Fruit fly (Drosophila melanogaster) whole organism, embryonic: Measurements from ENCODE around the gene CG33687.
A peak's percentile ranks its signal among the peaks of the same experiment; 100 is the strongest.

Experiments used
- Adf1 ChIP-seq: fragments of 200-800 bp; sonication (Bioruptor generic); IDR thresholded peaks from 2 replicates; pipeline ENCODE4 v1.3.6; 2022; ENCODE audit warnings: missing biosample characterization, missing genetic modification characterization
- Atf6 ChIP-seq: fragments of 200-800 bp; sonication (Bioruptor generic); IDR thresholded peaks from 2 replicates; pipeline ENCODE4 v1.3.6; 2022; ENCODE audit warnings: missing biosample characterization, missing genetic modification characterization
- BEAF-32 ChIP-seq: fragments of 200-800 bp; sonication (Bioruptor generic); optimal IDR thresholded peaks from 3 replicates; lab custom pipeline; 2017; ENCODE audit warnings: missing biosample characterization, missing genetic modification characterization, mild to moderate bottlenecking, moderate library complexity, missing genetic modification reagents
- CG10209 ChIP-seq: fragments of 200-800 bp; sonication (Bioruptor generic); optimal IDR thresholded peaks from 3 replicates; lab custom pipeline; 2017; ENCODE audit warnings: missing biosample characterization, mild to moderate bottlenecking, missing genetic modification characterization, missing genetic modification reagents
- CG12104 ChIP-seq: fragments of 200-800 bp; sonication (Bioruptor generic); optimal IDR thresholded peaks from 3 replicates; lab custom pipeline; 2016; ENCODE audit warnings: missing biosample characterization, missing genetic modification characterization
- CG12219 ChIP-seq: fragments of 200-800 bp; sonication (Bioruptor generic); optimal IDR thresholded peaks from 3 replicates; lab custom pipeline; 2018; ENCODE audit warnings: missing biosample characterization, mild to moderate bottlenecking, missing genetic modification characterization
- CG12942 ChIP-seq: fragments of 200-800 bp; sonication (Bioruptor generic); optimal IDR thresholded peaks from 3 replicates; lab custom pipeline; 2016; ENCODE audit warnings: missing biosample characterization, missing genetic modification characterization
- CG14710 ChIP-seq: fragments of 200-800 bp; sonication (Bioruptor generic); optimal IDR thresholded peaks from 3 replicates; lab custom pipeline; 2019; ENCODE audit warnings: missing biosample characterization, mild to moderate bottlenecking, missing genetic modification characterization, moderate library complexity
- CG1832 ChIP-seq: fragments of 200-800 bp; sonication (Bioruptor generic); optimal IDR thresholded peaks from 2 replicates; lab custom pipeline; 2017; ENCODE audit warnings: missing biosample characterization, mild to moderate bottlenecking, missing genetic modification characterization, inconsistent platforms
- CG31441 ChIP-seq: fragments of 200-800 bp; sonication (Bioruptor generic); IDR thresholded peaks from 2 replicates; pipeline ENCODE4 v1.3.6; 2022; ENCODE audit warnings: missing biosample characterization, missing genetic modification characterization
- CG3281 ChIP-seq: fragments of 200-800 bp; sonication (Bioruptor generic); optimal IDR thresholded peaks from 3 replicates; lab custom pipeline; 2017; ENCODE audit warnings: missing biosample characterization, mild to moderate bottlenecking, missing genetic modification characterization
- CG34422 ChIP-seq: fragments of 200-800 bp; sonication (Bioruptor generic); IDR thresholded peaks from 3 replicates; pipeline ENCODE4 v1.3.6; 2022; ENCODE audit warnings: missing biosample characterization, missing genetic modification characterization
- CG3847 ChIP-seq: fragments of 200-800 bp; sonication (Bioruptor generic); IDR thresholded peaks from 2 replicates; pipeline ENCODE4 v1.3.6; 2022; ENCODE audit warnings: missing biosample characterization, missing genetic modification characterization
- CG4328 ChIP-seq: fragments of 200-800 bp; sonication (Bioruptor generic); optimal IDR thresholded peaks from 3 replicates; lab custom pipeline; 2017; ENCODE audit warnings: missing biosample characterization, missing genetic modification reagents, missing genetic modification characterization
- CG4854 ChIP-seq: fragments of 200-800 bp; sonication (Bioruptor generic); optimal IDR thresholded peaks from 2 replicates; lab custom pipeline; 2016; ENCODE audit warnings: missing biosample characterization, missing genetic modification characterization, inconsistent platforms
- CG7556 ChIP-seq: fragments of 200-800 bp; sonication (Bioruptor generic); optimal IDR thresholded peaks from 2 replicates; lab custom pipeline; 2017; ENCODE audit warnings: missing biosample characterization, mild to moderate bottlenecking, missing genetic modification characterization
- CG7963 ChIP-seq: fragments of 200-800 bp; sonication (Bioruptor generic); IDR thresholded peaks from 3 replicates; pipeline ENCODE4 v1.3.6; 2022; ENCODE audit warnings: missing biosample characterization, missing genetic modification characterization; ENCODE audit not compliant: partially characterized antibody
- CG8281 ChIP-seq: fragments of 200-800 bp; sonication (Bioruptor generic); optimal IDR thresholded peaks from 2 replicates; lab custom pipeline; 2018; ENCODE audit warnings: missing biosample characterization, mild to moderate bottlenecking, missing genetic modification characterization, moderate library complexity
- CG9609 ChIP-seq: fragments of 200-800 bp; sonication (Bioruptor generic); optimal IDR thresholded peaks from 3 replicates; lab custom pipeline; 2016; ENCODE audit warnings: missing biosample characterization, missing genetic modification characterization
- CG9817 ChIP-seq: fragments of 200-800 bp; sonication (Bioruptor generic); optimal IDR thresholded peaks from 2 replicates; lab custom pipeline; 2018; ENCODE audit warnings: missing biosample characterization, mild to moderate bottlenecking, missing genetic modification characterization, moderate library complexity
- CTCF ChIP-seq: fragments of 200-800 bp; sonication (Bioruptor generic); optimal IDR thresholded peaks from 2 replicates; lab custom pipeline; 2017; ENCODE audit warnings: missing biosample characterization, mild to moderate bottlenecking, missing genetic modification characterization, moderate library complexity
- Camta ChIP-seq: fragments of 200-800 bp; sonication (Bioruptor generic); optimal IDR thresholded peaks from 2 replicates; lab custom pipeline; 2016; ENCODE audit warnings: missing biosample characterization, missing genetic modification characterization
- Dip3 ChIP-seq: fragments of 200-800 bp; sonication (Bioruptor generic); optimal IDR thresholded peaks from 3 replicates; lab custom pipeline; 2016; ENCODE audit warnings: missing biosample characterization, missing genetic modification characterization
- E2f1 ChIP-seq: fragments of 200-800 bp; sonication (Bioruptor generic); IDR thresholded peaks from 2 replicates; pipeline ENCODE4 v1.3.6; 2022; ENCODE audit warnings: missing biosample characterization, missing genetic modification characterization
- E2f2 ChIP-seq: fragments of 200-800 bp; sonication (Bioruptor generic); IDR thresholded peaks from 2 replicates; pipeline ENCODE4 v1.3.6; 2022; ENCODE audit warnings: missing biosample characterization, missing genetic modification characterization
- Ets97D ChIP-seq: fragments of 200-800 bp; sonication (Bioruptor generic); optimal IDR thresholded peaks from 3 replicates; lab custom pipeline; 2016; ENCODE audit warnings: missing biosample characterization, missing genetic modification characterization
- Fer2 ChIP-seq: fragments of 200-800 bp; sonication (Bioruptor generic); optimal IDR thresholded peaks from 2 replicates; lab custom pipeline; 2018; ENCODE audit warnings: missing biosample characterization, mild to moderate bottlenecking, missing genetic modification characterization, moderate library complexity
- Hand ChIP-seq: fragments of 200-800 bp; sonication (Bioruptor generic); optimal IDR thresholded peaks from 2 replicates; lab custom pipeline; 2017; ENCODE audit warnings: mild to moderate bottlenecking, missing biosample characterization, missing genetic modification reagents, missing genetic modification characterization
- MBD-R2 ChIP-seq: fragments of 200-800 bp; sonication (Bioruptor generic); IDR thresholded peaks from 2 replicates; pipeline ENCODE4 v1.3.6; 2022; ENCODE audit warnings: missing biosample characterization, missing genetic modification characterization
- MTF-1 ChIP-seq: fragments of 200-800 bp; sonication (Bioruptor generic); optimal IDR thresholded peaks from 2 replicates; lab custom pipeline; 2018; ENCODE audit warnings: missing biosample characterization, mild to moderate bottlenecking, missing genetic modification characterization, borderline replicate concordance
- bbx ChIP-seq: fragments of 200-800 bp; sonication (Bioruptor generic); IDR thresholded peaks from 2 replicates; pipeline ENCODE4 v1.3.6; 2022; ENCODE audit warnings: missing biosample characterization, missing genetic modification characterization; ENCODE audit not compliant: partially characterized antibody
- chinmo ChIP-seq: fragments of 200-800 bp; sonication (Bioruptor generic); IDR thresholded peaks from 4 replicates; pipeline ENCODE4 v1.3.6; 2022; ENCODE audit warnings: missing biosample characterization, missing genetic modification characterization; ENCODE audit not compliant: partially characterized antibody
- crol ChIP-seq: fragments of 200-800 bp; sonication (Bioruptor generic); IDR thresholded peaks from 2 replicates; pipeline ENCODE4 v1.3.6; 2022; ENCODE audit warnings: missing biosample characterization, missing genetic modification characterization
- da ChIP-seq: fragments of 200-800 bp; sonication (Bioruptor generic); optimal IDR thresholded peaks from 2 replicates; lab custom pipeline; 2016; ENCODE audit warnings: missing biosample characterization, missing genetic modification characterization
- danr ChIP-seq: fragments of 200-800 bp; sonication (Bioruptor generic); IDR thresholded peaks from 2 replicates; pipeline ENCODE4 v1.3.6; 2022; ENCODE audit warnings: missing biosample characterization, missing genetic modification characterization
- inv ChIP-seq: fragments of 200-800 bp; sonication (Bioruptor generic); IDR thresholded peaks from 2 replicates; pipeline ENCODE4 v1.3.6; 2022; ENCODE audit warnings: missing biosample characterization, missing genetic modification characterization; ENCODE audit not compliant: partially characterized antibody
- jing ChIP-seq: fragments of 200-800 bp; sonication (Bioruptor generic); optimal IDR thresholded peaks from 2 replicates; lab custom pipeline; 2018; ENCODE audit warnings: missing biosample characterization, mild to moderate bottlenecking, missing genetic modification characterization
- ken ChIP-seq: fragments of 200-800 bp; sonication (Bioruptor generic); IDR thresholded peaks from 3 replicates; pipeline ENCODE4 v1.3.6; 2022; ENCODE audit warnings: missing biosample characterization, missing genetic modification characterization
- mld ChIP-seq: fragments of 200-800 bp; sonication (Bioruptor generic); IDR thresholded peaks from 3 replicates; pipeline ENCODE4 v1.3.6; 2022; ENCODE audit warnings: missing biosample characterization, missing genetic modification characterization; ENCODE audit not compliant: partially characterized antibody
- nau ChIP-seq: fragments of 200-800 bp; sonication (Bioruptor generic); optimal IDR thresholded peaks from 3 replicates; lab custom pipeline; 2017; ENCODE audit warnings: missing biosample characterization, mild to moderate bottlenecking, missing genetic modification characterization, missing genetic modification reagents
- odd ChIP-seq: fragments of 200-800 bp; sonication (Bioruptor generic); optimal IDR thresholded peaks from 2 replicates; lab custom pipeline; 2017; ENCODE audit warnings: missing biosample characterization, mild to moderate bottlenecking, missing genetic modification characterization
- repo ChIP-seq: fragments of 200-800 bp; sonication (Bioruptor generic); optimal IDR thresholded peaks from 2 replicates; lab custom pipeline; 2016; ENCODE audit warnings: missing biosample characterization, missing genetic modification characterization
- rib ChIP-seq: fragments of 200-800 bp; sonication (Bioruptor generic); IDR thresholded peaks from 2 replicates; pipeline ENCODE4 v1.3.6; 2022; ENCODE audit warnings: missing biosample characterization, missing genetic modification characterization
- shn ChIP-seq: fragments of 200-800 bp; sonication (Bioruptor generic); optimal IDR thresholded peaks from 3 replicates; lab custom pipeline; 2016; ENCODE audit warnings: missing biosample characterization, missing genetic modification characterization
- tll ChIP-seq, 2 experiments: fragments of 200-800 bp in 1 of 2; fragments of >200 bp in 1 of 2; sonication (Bioruptor generic) in 1 of 2; optimal IDR thresholded peaks; 2 replicates each; lab custom pipeline; 2017 to 2019; ENCODE audit warnings: missing biosample characterization in 2 of 2, missing genetic modification characterization in 2 of 2, mild to moderate bottlenecking in 1 of 2, moderate library complexity in 1 of 2
- toy ChIP-seq: fragments of 200-800 bp; sonication (Bioruptor generic); IDR thresholded peaks from 2 replicates; pipeline ENCODE4 v1.3.6; 2022; ENCODE audit warnings: missing biosample characterization, missing genetic modification characterization
- usp ChIP-seq: fragments of >200 bp; optimal IDR thresholded peaks from 2 replicates; lab custom pipeline; 2017; ENCODE audit warnings: missing biosample characterization, missing genetic modification characterization
- vvl ChIP-seq: fragments of 200-800 bp; sonication (Bioruptor generic); IDR thresholded peaks from 2 replicates; pipeline ENCODE4 v1.3.6; 2022; ENCODE audit warnings: missing biosample characterization, missing genetic modification characterization
- wdn ChIP-seq: fragments of 200-800 bp; sonication (Bioruptor generic); IDR thresholded peaks from 2 replicates; pipeline ENCODE4 v1.3.6; 2022; ENCODE audit warnings: missing biosample characterization, missing genetic modification characterization
- wor ChIP-seq: fragments of 200-800 bp; sonication (Bioruptor generic); IDR thresholded peaks from 2 replicates; pipeline ENCODE4 v1.3.6; 2022; ENCODE audit warnings: missing biosample characterization, missing genetic modification characterization
- yki ChIP-seq: fragments of >200 bp; optimal IDR thresholded peaks from 3 replicates; lab custom pipeline; 2018
- zf30C ChIP-seq: fragments of 200-800 bp; sonication (Bioruptor generic); optimal IDR thresholded peaks from 3 replicates; lab custom pipeline; 2018; ENCODE audit warnings: missing biosample characterization, mild to moderate bottlenecking, missing genetic modification characterization

The CG33687 gene

DNA sequence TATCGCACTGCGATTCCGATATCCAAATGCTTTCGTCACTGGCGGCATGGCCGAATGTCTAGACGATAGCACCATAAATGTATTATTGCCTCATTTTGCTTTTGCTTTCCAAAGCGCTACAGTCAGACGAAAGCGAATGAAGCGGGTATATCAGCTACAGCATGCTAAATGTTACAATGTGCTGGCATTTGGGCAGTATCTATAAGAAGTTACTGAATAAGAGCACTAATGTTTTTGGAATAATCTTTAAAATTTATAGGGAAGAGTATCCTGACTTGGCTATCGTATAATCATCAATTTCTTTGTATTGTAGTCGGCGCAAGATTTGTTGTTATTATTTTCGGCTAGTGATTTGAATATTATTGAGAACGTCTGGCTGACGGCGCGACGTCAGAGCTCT, 5.6 kb downstream of the CG33687 start (continued):
- TF ChIP-seq danr (GFP tag; lab: Robert Waterston, UW): peak; percentile 73
- TF ChIP-seq CTCF (GFP tag; lab: Kevin White, UChicago): peak; percentile 15
- TF ChIP-seq CG12104 (GFP tag; lab: Kevin White, UChicago): peak; percentile 46
- TF ChIP-seq shn: peak; percentile 73
- TF ChIP-seq da (GFP tag; lab: Kevin White, UChicago): no peak
- peak; percentile 62 for TF ChIP-seq MTF-1 (GFP tag; lab: Kevin White, UChicago)
- TF ChIP-seq ken (GFP tag; lab: Robert Waterston, UW): peak; percentile 74; the same call in 2 of the 3 replicates
- TF ChIP-seq E2f2: peak; percentile 59
- TF ChIP-seq Camta: peak; percentile 75
- peak; percentile 61 for TF ChIP-seq nau (GFP tag; lab: Kevin White, UChicago)
- TF ChIP-seq bbx: no peak
- TF ChIP-seq CG1832: no peak
- TF ChIP-seq CG31441 (GFP tag; lab: Robert Waterston, UW): peak; percentile 53
- TF ChIP-seq CG12219 (GFP tag; lab: Kevin White, UChicago): peak; percentile 79
- TF ChIP-seq Atf6: peak; percentile 87
- TF ChIP-seq toy (GFP tag; lab: Robert Waterston, UW): peak; percentile 78
- TF ChIP-seq Hand (GFP tag; lab: Kevin White, UChicago): peak; percentile 61
- peak; percentile 75 for TF ChIP-seq E2f1 (GFP tag; lab: Robert Waterston, UW)
- TF ChIP-seq jing (GFP tag; lab: Kevin White, UChicago): peak; percentile 28
- TF ChIP-seq chinmo: no peak
- TF ChIP-seq odd: peak; percentile 33
- TF ChIP-seq CG3281 (GFP tag; lab: Kevin White, UChicago): peak; percentile 85
- TF ChIP-seq CG12942: peak; percentile 27
- no peak for TF ChIP-seq BEAF-32 (GFP tag; lab: Kevin White, UChicago)
- peak; percentile 79 for TF ChIP-seq Dip3 (GFP tag; lab: Kevin White, UChicago)
- peak; percentile 81 for TF ChIP-seq wdn (GFP tag; lab: Robert Waterston, UW)
- peak; percentile 52; the same call in 1 of the 2 replicates for TF ChIP-seq wor (GFP tag; lab: Robert Waterston, UW)
- peak; percentile 51 for TF ChIP-seq Ets97D (GFP tag; lab: Kevin White, UChicago)
- TF ChIP-seq tll (GFP tag; optimal IDR thresholded peaks at IDR 0.05; lab: Kevin White, UChicago): no peak
- peak; percentile 7 for TF ChIP-seq CG4328 (GFP tag; lab: Kevin White, UChicago)
- no peak for TF ChIP-seq CG14710
- TF ChIP-seq CG9817 (tag; lab: Kevin White, UChicago): peak; percentile 80
- TF ChIP-seq CG3847: peak; percentile 84
- no peak for TF ChIP-seq yki (lab: Kevin White, UChicago)
- no peak for TF ChIP-seq mld (GFP tag; lab: Robert Waterston, UW)
- peak; percentile 58 for TF ChIP-seq CG4854 (GFP tag; lab: Kevin White, UChicago)
- TF ChIP-seq Adf1: no peak
- TF ChIP-seq inv: no peak
- TF ChIP-seq Fer2 (tag; lab: Kevin White, UChicago): peak; percentile 53
- peak; percentile 65 for TF ChIP-seq repo (GFP tag; lab: Kevin White, UChicago)
- TF ChIP-seq rib (GFP tag; lab: Robert Waterston, UW): peak; percentile 87
- TF ChIP-seq vvl (GFP tag; lab: Robert Waterston, UW): peak; percentile 92; the same call in 1 of the 2 replicates
- no peak for TF ChIP-seq crol
- TF ChIP-seq CG9609: peak; percentile 72
- TF ChIP-seq CG7556: peak; percentile 46
- no peak for TF ChIP-seq CG7963 (GFP tag; lab: Robert Waterston, UW)
- TF ChIP-seq usp (GFP tag; lab: Kevin White, UChicago): no peak
- peak; percentile 59 for TF ChIP-seq CG8281 (tag; lab: Kevin White, UChicago)
- TF ChIP-seq CG34422 (GFP tag; lab: Robert Waterston, UW): peak; percentile 88
- TF ChIP-seq zf30C: no peak
- peak; percentile 76; the same call in 1 of the 2 replicates for TF ChIP-seq MBD-R2 (GFP tag; lab: Robert Waterston, UW)
- peak; percentile 79 for TF ChIP-seq CG10209 (GFP tag; lab: Kevin White, UChicago)
